Worm (Caenorhabditis elegans) whole organism, early embryonic: ENCODE results near the gene F53C3.3.

Experiments used
- B0310.2 ChIP-seq: sonication (generic microtip); optimal IDR thresholded peaks from 2 replicates; lab custom pipeline; 2016; ENCODE audit warnings: mild to moderate bottlenecking, missing genetic modification characterization, missing compliant biosample characterization
- F13C5.2 ChIP-seq: sonication (generic microtip); optimal IDR thresholded peaks from 2 replicates; lab custom pipeline; 2017; ENCODE audit warnings: mild to moderate bottlenecking, missing genetic modification characterization, inconsistent platforms, missing compliant biosample characterization
- aly-1 ChIP-seq: sonication (generic microtip); optimal IDR thresholded peaks from 2 replicates; lab custom pipeline; 2016; ENCODE audit warnings: missing genetic modification characterization, missing compliant biosample characterization
- ama-1 ChIP-seq: fragments of 150-350 bp; optimal IDR thresholded peaks from 2 replicates; lab custom pipeline; 2014
- ceh-13 ChIP-seq: fragments of 200-800 bp; sonication (Bioruptor generic); optimal IDR thresholded peaks from 2 replicates; lab custom pipeline; 2018; ENCODE audit warnings: mild to moderate bottlenecking, missing genetic modification characterization, missing compliant biosample characterization
- ceh-36 ChIP-seq: sonication (generic microtip); optimal IDR thresholded peaks from 2 replicates; lab custom pipeline; 2016; ENCODE audit warnings: missing genetic modification characterization, inconsistent platforms, missing compliant biosample characterization
- ets-7 ChIP-seq: sonication (generic microtip); optimal IDR thresholded peaks from 2 replicates; lab custom pipeline; 2016; ENCODE audit warnings: missing genotype, missing genetic modification characterization, missing compliant biosample characterization
- flt-1 ChIP-seq: fragments of 200-800 bp; sonication (Bioruptor generic); IDR thresholded peaks from 2 replicates; pipeline ENCODE4 v1.3.6; 2022; ENCODE audit warnings: missing genetic modification characterization, missing compliant biosample characterization
- hmbx-1 ChIP-seq: sonication (generic microtip); optimal IDR thresholded peaks from 2 replicates; lab custom pipeline; 2016; ENCODE audit warnings: mild to moderate bottlenecking, missing genetic modification characterization, missing compliant biosample characterization
- hmg-4 ChIP-seq: fragments of 200-800 bp; sonication (Bioruptor generic); optimal IDR thresholded peaks from 2 replicates; lab custom pipeline; 2018; ENCODE audit warnings: mild to moderate bottlenecking, missing genetic modification characterization, missing compliant biosample characterization
- hnd-1 ChIP-seq: sonication (generic microtip); optimal IDR thresholded peaks from 2 replicates; lab custom pipeline; 2016; ENCODE audit warnings: missing genetic modification characterization, missing compliant biosample characterization
- pes-1 ChIP-seq: fragments of 200-800 bp; sonication (Bioruptor generic); IDR thresholded peaks from 2 replicates; pipeline ENCODE4 v1.3.6; 2022; ENCODE audit warnings: missing genetic modification reagents, missing genetic modification characterization, missing compliant biosample characterization
- scrt-1 ChIP-seq: fragments of 200-800 bp; sonication (Bioruptor generic); IDR thresholded peaks from 2 replicates; pipeline ENCODE4 v1.3.6; 2022; ENCODE audit warnings: missing genetic modification characterization, missing compliant biosample characterization
- sea-1 ChIP-seq: fragments of 200-800 bp; sonication (Bioruptor generic); conservative IDR thresholded peaks from 2 replicates; pipeline ENCODE4 v1.3.6; 2022; ENCODE audit warnings: missing genetic modification characterization, missing compliant biosample characterization
- tbx-11 ChIP-seq: fragments of 200-800 bp; sonication (Bioruptor generic); IDR thresholded peaks from 2 replicates; pipeline ENCODE4 v1.3.6; 2022; ENCODE audit warnings: missing genetic modification characterization, missing compliant biosample characterization
- tbx-37 ChIP-seq: fragments of 200-800 bp; sonication (Bioruptor generic); conservative IDR thresholded peaks from 2 replicates; pipeline ENCODE4 v1.3.6; 2022; ENCODE audit warnings: missing genetic modification reagents, missing genetic modification characterization, missing compliant biosample characterization
- tra-4 ChIP-seq: sonication (generic microtip); optimal IDR thresholded peaks from 2 replicates; lab custom pipeline; 2017; ENCODE audit warnings: missing genetic modification characterization, missing compliant biosample characterization

The F53C3.3 gene

DNA sequence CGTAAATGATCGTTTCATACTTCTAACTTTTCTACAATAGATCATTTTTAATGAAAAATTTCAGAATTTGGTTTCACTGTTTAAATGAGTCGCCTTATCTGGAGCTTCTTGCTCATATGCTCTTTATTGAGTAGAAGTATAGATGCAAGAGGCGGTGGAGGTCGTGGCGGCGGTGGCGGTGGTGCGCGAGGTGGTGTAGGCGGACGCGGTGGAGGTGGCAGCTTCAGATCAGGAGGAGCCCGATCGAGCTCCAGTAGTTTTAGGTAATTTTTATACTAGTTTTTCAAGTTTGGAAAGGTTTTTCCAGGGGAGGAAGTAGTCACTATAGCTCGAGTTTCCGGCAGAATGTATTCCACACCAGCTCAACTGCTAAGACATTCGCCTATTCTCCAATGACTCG is at the start of gene F53C3.3:
Gene F53C3.3, plus strand, starts transcription at position 59 of the 400 bp plus-strand sequence.
- no peak for TF ChIP-seq tra-4 (tag; lab: Kevin White, UChicago)
- TF ChIP-seq flt-1 (GFP tag; lab: Robert Waterston, UW), result no peak
- no peak for TF ChIP-seq aly-1 (tag; lab: Kevin White, UChicago)
- no peak for TF ChIP-seq hmbx-1 (tag; lab: Kevin White, UChicago)
- TF ChIP-seq B0310.2 (tag; lab: Kevin White, UChicago), result no peak
- TF ChIP-seq ceh-13 (GFP tag; lab: Kevin White, UChicago), result no peak
- no peak for TF ChIP-seq hnd-1 (tag; lab: Kevin White, UChicago)
- TF ChIP-seq F13C5.2, result no peak
- no peak for TF ChIP-seq hmg-4 (GFP tag; lab: Kevin White, UChicago)
- TF ChIP-seq ama-1 (lab: Kevin White, UChicago), result no peak
- TF ChIP-seq tbx-37 (GFP tag; lab: Robert Waterston, UW), result no peak
- TF ChIP-seq ets-7 (tag; lab: Kevin White, UChicago), result no peak
- no peak for TF ChIP-seq ceh-36 (tag; lab: Kevin White, UChicago)
- TF ChIP-seq tbx-11 (GFP tag; lab: Robert Waterston, UW), result no peak
- TF ChIP-seq scrt-1, result no peak
- no peak for TF ChIP-seq pes-1 (GFP tag; lab: Robert Waterston, UW)

ce11 chrII:3860826-3861225 is 41.8 kb upstream of the F53C3.3 start, which contains the start of gene oac-11:
oac-11 (minus strand) TSS chrII:3860926.
- TF ChIP-seq tra-4 (tag; lab: Kevin White, UChicago) (no peak), ama-1 (lab: Kevin White, UChicago) (no peak), tbx-11 (GFP tag; lab: Robert Waterston, UW) (no peak), pes-1 (GFP tag; lab: Robert Waterston, UW) (no peak), ceh-36 (tag; lab: Kevin White, UChicago) (no peak), ets-7 (tag; lab: Kevin White, UChicago) (no peak), F13C5.2 (no peak), aly-1 (tag; lab: Kevin White, UChicago) (no peak), ceh-13 (GFP tag; lab: Kevin White, UChicago) (no peak), B0310.2 (tag; lab: Kevin White, UChicago) (no peak), sea-1 (GFP tag; lab: Robert Waterston, UW) (no peak), hmbx-1 (tag; lab: Kevin White, UChicago) (no peak), hnd-1 (tag; lab: Kevin White, UChicago) (no peak), hmg-4 (GFP tag; lab: Kevin White, UChicago) (no peak)

DNA sequence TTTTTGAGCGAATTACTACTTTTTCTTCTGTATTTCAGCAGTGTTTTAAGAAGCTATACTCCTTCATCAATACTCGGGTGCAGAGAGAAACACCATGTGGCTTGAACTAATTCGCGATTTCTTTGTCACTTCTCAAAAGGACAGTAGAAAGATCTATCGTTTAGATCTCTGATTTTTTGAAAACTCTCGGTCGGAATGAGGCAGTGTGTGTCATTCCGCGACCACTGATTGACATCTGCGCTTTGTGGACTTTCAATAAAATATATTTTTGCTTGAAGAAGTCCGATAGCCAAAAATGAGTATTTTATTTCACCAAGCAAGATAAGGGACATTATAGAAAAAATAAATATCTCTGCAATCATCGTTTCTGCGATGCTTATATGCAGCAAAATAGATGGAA is 40.6 kb upstream of the F53C3.3 start:
- no peak for TF ChIP-seq ceh-13 (GFP tag; lab: Kevin White, UChicago)
- TF ChIP-seq pes-1 (GFP tag; lab: Robert Waterston, UW), result no peak
- TF ChIP-seq hmg-4 (GFP tag; lab: Kevin White, UChicago), result no peak
- TF ChIP-seq ceh-36 (tag; lab: Kevin White, UChicago), result no peak
- TF ChIP-seq tbx-37 (GFP tag; lab: Robert Waterston, UW), result no peak
- TF ChIP-seq flt-1 (GFP tag; lab: Robert Waterston, UW), result no peak
- TF ChIP-seq hmbx-1 (tag; lab: Kevin White, UChicago), result no peak
- no peak for TF ChIP-seq ama-1 (lab: Kevin White, UChicago)
- no peak for TF ChIP-seq hnd-1 (tag; lab: Kevin White, UChicago)
- no peak for TF ChIP-seq tbx-11 (GFP tag; lab: Robert Waterston, UW)
- no peak for TF ChIP-seq scrt-1
- no peak for TF ChIP-seq aly-1 (tag; lab: Kevin White, UChicago)
- no peak for TF ChIP-seq tra-4 (tag; lab: Kevin White, UChicago)
- no peak for TF ChIP-seq B0310.2 (tag; lab: Kevin White, UChicago)

ce11 chrII:3864652-3865051 is 38.0 kb upstream of the F53C3.3 start, which contains the start of gene nhr-261:
nhr-261 (minus strand) TSS chrII:3864752.
- no peak for TF ChIP-seq ama-1 (lab: Kevin White, UChicago)
- no peak for TF ChIP-seq F13C5.2
- TF ChIP-seq hnd-1 (tag; lab: Kevin White, UChicago), result no peak
- no peak for TF ChIP-seq hmbx-1 (tag; lab: Kevin White, UChicago)
- TF ChIP-seq ceh-36 (tag; lab: Kevin White, UChicago), result no peak
- no peak for TF ChIP-seq tbx-37 (GFP tag; lab: Robert Waterston, UW)
- TF ChIP-seq flt-1 (GFP tag; lab: Robert Waterston, UW), result no peak
- TF ChIP-seq sea-1 (GFP tag; lab: Robert Waterston, UW), result no peak
- no peak for TF ChIP-seq pes-1 (GFP tag; lab: Robert Waterston, UW)
- no peak for TF ChIP-seq scrt-1
- no peak for TF ChIP-seq aly-1 (tag; lab: Kevin White, UChicago)
- TF ChIP-seq ets-7 (tag; lab: Kevin White, UChicago), result no peak
- no peak for TF ChIP-seq hmg-4 (GFP tag; lab: Kevin White, UChicago)
- TF ChIP-seq B0310.2 (tag; lab: Kevin White, UChicago), result no peak
- no peak for TF ChIP-seq tra-4 (tag; lab: Kevin White, UChicago)
- TF ChIP-seq ceh-13 (GFP tag; lab: Kevin White, UChicago), result no peak
- TF ChIP-seq tbx-11 (GFP tag; lab: Robert Waterston, UW), result no peak

DNA sequence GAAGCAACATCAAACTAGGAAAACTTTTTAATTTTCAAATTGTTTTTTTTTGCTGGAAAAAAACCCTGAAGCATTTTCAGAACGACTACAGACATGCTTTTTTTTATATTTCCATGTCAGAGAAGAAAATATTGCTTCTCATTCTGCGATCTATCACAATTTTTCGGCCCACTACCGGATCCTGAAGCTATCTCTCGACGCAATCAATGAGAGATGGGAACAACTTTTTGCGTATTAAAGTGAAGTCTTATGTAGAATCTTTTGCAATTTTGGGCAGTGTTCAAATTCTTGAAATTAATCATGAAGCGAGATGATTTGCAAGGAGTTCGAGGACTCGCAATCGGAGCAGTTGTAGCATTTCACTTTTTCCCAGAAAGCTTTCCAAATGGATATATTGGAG is 33.1 kb upstream of the F53C3.3 start, which contains the start of gene oac-10:
Gene oac-10, plus strand, starts transcription at position 301 of the 400 bp plus-strand sequence.
- TF ChIP-seq tbx-37 (GFP tag; lab: Robert Waterston, UW), result no peak
- TF ChIP-seq tbx-11 (GFP tag; lab: Robert Waterston, UW), result no peak
- TF ChIP-seq sea-1 (GFP tag; lab: Robert Waterston, UW), result no peak
- no peak for TF ChIP-seq hmg-4 (GFP tag; lab: Kevin White, UChicago)
- no peak for TF ChIP-seq F13C5.2
- TF ChIP-seq hnd-1 (tag; lab: Kevin White, UChicago), result no peak
- no peak for TF ChIP-seq hmbx-1 (tag; lab: Kevin White, UChicago)
- TF ChIP-seq aly-1 (tag; lab: Kevin White, UChicago), result no peak
- no peak for TF ChIP-seq ceh-13 (GFP tag; lab: Kevin White, UChicago)
- TF ChIP-seq ama-1 (lab: Kevin White, UChicago), result no peak
- TF ChIP-seq scrt-1, result no peak
- no peak for TF ChIP-seq pes-1 (GFP tag; lab: Robert Waterston, UW)
- TF ChIP-seq tra-4 (tag; lab: Kevin White, UChicago), result no peak
- no peak for TF ChIP-seq B0310.2 (tag; lab: Kevin White, UChicago)
- no peak for TF ChIP-seq ets-7 (tag; lab: Kevin White, UChicago)
- no peak for TF ChIP-seq ceh-36 (tag; lab: Kevin White, UChicago)
- no peak for TF ChIP-seq flt-1 (GFP tag; lab: Robert Waterston, UW)

- TF ChIP-seq tbx-11 (GFP tag; lab: Robert Waterston, UW), result no peak
- TF ChIP-seq pes-1 (GFP tag; lab: Robert Waterston, UW), result no peak
- TF ChIP-seq tbx-37 (GFP tag; lab: Robert Waterston, UW), result no peak
- TF ChIP-seq B0310.2 (tag; lab: Kevin White, UChicago), result no peak
- TF ChIP-seq tra-4 (tag; lab: Kevin White, UChicago), result no peak
- TF ChIP-seq ceh-36 (tag; lab: Kevin White, UChicago), result no peak
- TF ChIP-seq hmbx-1 (tag; lab: Kevin White, UChicago), result no peak
- TF ChIP-seq ama-1 (lab: Kevin White, UChicago), result no peak
- TF ChIP-seq hmg-4 (GFP tag; lab: Kevin White, UChicago), result no peak
- no peak for TF ChIP-seq hnd-1 (tag; lab: Kevin White, UChicago)
- TF ChIP-seq ceh-13 (GFP tag; lab: Kevin White, UChicago), result no peak
- no peak for TF ChIP-seq flt-1 (GFP tag; lab: Robert Waterston, UW)
- no peak for TF ChIP-seq F13C5.2
- no peak for TF ChIP-seq sea-1 (GFP tag; lab: Robert Waterston, UW)
- no peak for TF ChIP-seq scrt-1
- TF ChIP-seq ets-7 (tag; lab: Kevin White, UChicago), result no peak
- no peak for TF ChIP-seq aly-1 (tag; lab: Kevin White, UChicago)
These were observed 25.5 kb upstream of the F53C3.3 start, which contains the start of gene nep-3 for ce11 chrII:3877127-3877526. nep-3 (minus strand) TSS chrII:3877227.
